Fruit fly (Drosophila melanogaster): ENCODE data around the gene tal-2A.

Gene tal-2A

dm6 chr3R:13788224-13788623, 24.7 kb upstream of the tal-2A start:
- TF ChIP-seq pad (GFP tag; optimal IDR thresholded peaks at IDR 0.05): no peak
- no peak for TF ChIP-seq CG5204 (GFP tag; optimal IDR thresholded peaks at IDR 0.05)
- no peak for TF ChIP-seq CG12768 (GFP tag; optimal IDR thresholded peaks at IDR 0.05)
- no peak for TF ChIP-seq tj (GFP tag; optimal IDR thresholded peaks at IDR 0.05)
- no peak for TF ChIP-seq Mnt (GFP tag; optimal IDR thresholded peaks at IDR 0.05)
- TF ChIP-seq Hr96 (GFP tag; optimal IDR thresholded peaks at IDR 0.05): no peak
- TF ChIP-seq bab1 (GFP tag; optimal IDR thresholded peaks at IDR 0.05): no peak
- TF ChIP-seq Crg-1 (GFP tag; optimal IDR thresholded peaks at IDR 0.05): no peak
- TF ChIP-seq CG1620 (GFP tag; optimal IDR thresholded peaks at IDR 0.05): no peak
- TF ChIP-seq CG11617 (GFP tag; optimal IDR thresholded peaks at IDR 0.05): no peak
- TF ChIP-seq cnc (optimal IDR thresholded peaks at IDR 0.05): no peak
- TF ChIP-seq Clk (GFP tag; optimal IDR thresholded peaks at IDR 0.05): no peak
- TF ChIP-seq CG7045 (GFP tag; optimal IDR thresholded peaks at IDR 0.05): no peak

DNA sequence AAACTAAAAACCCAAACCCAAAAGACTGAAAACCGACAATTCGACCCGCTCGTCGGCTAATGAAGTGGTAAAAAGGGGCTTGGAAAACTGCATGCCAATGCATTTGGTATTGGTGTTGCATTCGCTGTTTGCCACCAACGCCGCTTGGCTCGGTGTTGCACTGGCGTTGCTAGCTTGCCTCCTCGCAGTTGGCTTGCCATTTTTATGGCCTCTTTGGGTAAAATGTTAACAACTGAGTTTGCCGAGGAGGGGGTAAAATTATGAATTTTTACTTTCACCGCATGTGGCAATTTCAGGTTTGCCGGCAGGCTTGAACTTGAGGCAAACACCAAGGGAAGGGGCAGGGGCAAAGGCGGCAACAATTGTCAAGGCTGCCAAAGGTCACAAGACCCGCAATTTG, 24.2 kb upstream of the tal-2A start:
- no peak for TF ChIP-seq toe (GFP tag; optimal IDR thresholded peaks at IDR 0.05)
- no peak for TF ChIP-seq bab1 (GFP tag; optimal IDR thresholded peaks at IDR 0.05)
- TF ChIP-seq cic (GFP tag; optimal IDR thresholded peaks at IDR 0.05): no peak
- TF ChIP-seq Mnt (GFP tag; optimal IDR thresholded peaks at IDR 0.05): no peak
- TF ChIP-seq Hr96 (GFP tag; optimal IDR thresholded peaks at IDR 0.05): no peak
- TF ChIP-seq CG33017 (tag; optimal IDR thresholded peaks at IDR 0.05): no peak
- TF ChIP-seq CG7101 (tag; optimal IDR thresholded peaks at IDR 0.05): no peak
- no peak for TF ChIP-seq Clk (GFP tag; optimal IDR thresholded peaks at IDR 0.05)
- no peak for TF ChIP-seq CG5204 (GFP tag; optimal IDR thresholded peaks at IDR 0.05)
- TF ChIP-seq CG12768 (GFP tag; optimal IDR thresholded peaks at IDR 0.05): no peak
- no peak for TF ChIP-seq CG11617 (GFP tag; optimal IDR thresholded peaks at IDR 0.05)
- TF ChIP-seq kay (GFP tag; ENCODE audit: borderline replicate concordance): no peak
- TF ChIP-seq Crg-1 (GFP tag; optimal IDR thresholded peaks at IDR 0.05): no peak
- TF ChIP-seq CG1620 (GFP tag; optimal IDR thresholded peaks at IDR 0.05): no peak
- no peak for TF ChIP-seq CG7045 (GFP tag; optimal IDR thresholded peaks at IDR 0.05)
- TF ChIP-seq ovo (GFP tag; optimal IDR thresholded peaks at IDR 0.05): no peak
- no peak for TF ChIP-seq CG14711 (tag; optimal IDR thresholded peaks at IDR 0.05)
- no peak for TF ChIP-seq tj (GFP tag; optimal IDR thresholded peaks at IDR 0.05)
- TF ChIP-seq pad (GFP tag; optimal IDR thresholded peaks at IDR 0.05): no peak

DNA sequence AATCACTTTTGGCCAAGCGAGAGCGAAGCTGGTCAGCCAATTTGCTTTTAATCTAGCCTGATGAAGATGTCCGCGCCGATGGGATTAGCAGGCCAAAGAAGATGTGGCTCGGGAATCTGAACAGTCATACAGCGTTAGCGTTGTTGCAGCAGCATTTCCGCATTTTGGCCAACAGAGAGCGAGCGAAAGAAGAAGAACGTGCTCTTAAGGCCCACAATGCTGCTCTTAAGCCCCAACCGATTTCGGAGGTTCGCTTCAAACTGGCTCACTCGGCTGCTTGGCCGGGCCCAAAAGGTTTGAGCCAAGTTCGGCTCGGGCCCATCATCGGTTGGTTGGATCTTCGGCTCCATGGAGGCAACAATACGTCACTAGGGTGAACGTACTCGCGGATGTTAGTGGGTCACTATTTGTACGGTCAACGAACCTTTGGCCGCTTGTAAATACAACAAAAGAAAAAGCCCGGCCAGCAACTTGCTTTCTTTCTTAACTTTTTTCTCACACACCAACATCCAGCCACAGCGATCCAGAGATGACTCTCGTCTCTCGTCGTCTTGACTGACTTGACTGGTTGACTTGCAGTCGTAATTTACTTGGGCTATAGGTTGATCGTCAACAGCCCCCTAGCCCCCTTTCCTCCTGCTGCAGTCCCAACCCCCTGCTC, 23.2 kb upstream of the tal-2A start:
- TF ChIP-seq tj (GFP tag; optimal IDR thresholded peaks at IDR 0.05) (no peak), CG7045 (GFP tag; optimal IDR thresholded peaks at IDR 0.05) (no peak), CG5204 (GFP tag; optimal IDR thresholded peaks at IDR 0.05) (no peak), CG33017 (tag; optimal IDR thresholded peaks at IDR 0.05) (no peak), CG14711 (tag; optimal IDR thresholded peaks at IDR 0.05) (no peak), cic (GFP tag; optimal IDR thresholded peaks at IDR 0.05) (no peak)

DNA sequence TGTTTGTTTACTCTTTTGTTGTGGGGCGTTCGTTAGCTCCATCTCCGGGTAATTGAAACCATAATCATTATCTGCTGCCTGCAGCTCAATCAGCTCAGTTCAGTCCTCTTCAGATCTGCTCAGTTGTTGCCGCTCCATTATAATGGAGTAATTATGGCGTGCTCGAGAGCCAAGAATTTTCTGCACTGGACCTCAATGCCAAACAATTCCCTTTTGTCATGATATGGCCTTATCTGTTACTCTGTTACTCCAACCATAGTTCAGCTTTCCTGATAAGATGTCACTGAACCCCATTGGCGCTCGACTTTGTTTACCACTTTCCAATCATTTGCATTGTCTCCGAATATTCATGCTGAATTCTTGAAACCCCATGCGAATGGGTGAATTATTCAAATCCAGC, 22.1 kb upstream of the tal-2A start:
- TF ChIP-seq ovo (GFP tag; optimal IDR thresholded peaks at IDR 0.05) (no peak), CG7045 (GFP tag; optimal IDR thresholded peaks at IDR 0.05) (no peak), CG12768 (GFP tag; optimal IDR thresholded peaks at IDR 0.05) (no peak), cnc (optimal IDR thresholded peaks at IDR 0.05) (no peak), bab1 (GFP tag; optimal IDR thresholded peaks at IDR 0.05) (no peak), Hr96 (GFP tag; optimal IDR thresholded peaks at IDR 0.05) (no peak)

DNA sequence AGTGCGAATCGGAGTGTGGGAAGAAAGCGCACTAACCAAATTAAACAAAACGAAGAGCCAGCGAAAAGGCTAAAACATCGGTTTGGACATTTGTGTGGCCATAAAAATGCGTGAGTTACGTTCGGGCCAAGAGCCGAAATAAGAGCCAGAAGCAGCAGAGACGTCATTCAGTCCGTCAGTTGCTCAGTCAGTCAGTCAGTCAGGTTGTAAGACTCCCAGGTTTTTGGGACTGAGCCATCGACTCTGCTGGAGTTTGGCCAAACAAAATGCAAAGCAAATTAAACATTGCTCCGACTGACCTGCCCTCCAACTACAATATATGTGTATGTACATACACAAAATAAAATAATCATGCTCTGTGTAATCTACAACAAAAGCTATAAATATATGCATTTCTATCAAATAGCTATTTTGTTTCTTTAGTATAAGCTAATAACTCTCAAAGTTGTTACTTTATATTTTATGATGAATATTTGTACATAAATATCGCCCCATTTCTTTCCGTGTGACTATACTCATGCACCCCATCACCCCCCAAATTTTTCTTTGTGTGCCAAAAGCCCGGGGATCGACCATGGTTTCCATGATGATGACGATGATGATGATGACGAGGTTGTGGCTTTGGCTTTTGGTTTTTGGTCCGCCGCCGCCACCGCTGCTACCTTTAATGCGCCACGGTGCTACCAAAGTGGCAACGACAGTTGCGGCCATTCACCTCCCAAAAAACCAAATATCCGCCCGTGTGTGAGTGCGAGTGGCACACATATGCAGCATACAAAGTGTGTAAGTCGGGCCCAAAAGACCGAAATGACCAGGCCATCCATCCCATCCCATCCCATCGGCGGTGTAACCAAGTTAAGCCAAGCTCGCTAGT, 19.6 kb upstream of the tal-2A start:
- no peak for TF ChIP-seq CG1620 (GFP tag; optimal IDR thresholded peaks at IDR 0.05)
- TF ChIP-seq tj (GFP tag; optimal IDR thresholded peaks at IDR 0.05): no peak
- no peak for TF ChIP-seq CG33017 (tag; optimal IDR thresholded peaks at IDR 0.05)
- no peak for TF ChIP-seq cnc (optimal IDR thresholded peaks at IDR 0.05)
- no peak for TF ChIP-seq CG5204 (GFP tag; optimal IDR thresholded peaks at IDR 0.05)
- no peak for TF ChIP-seq CG14711 (tag; optimal IDR thresholded peaks at IDR 0.05)

DNA sequence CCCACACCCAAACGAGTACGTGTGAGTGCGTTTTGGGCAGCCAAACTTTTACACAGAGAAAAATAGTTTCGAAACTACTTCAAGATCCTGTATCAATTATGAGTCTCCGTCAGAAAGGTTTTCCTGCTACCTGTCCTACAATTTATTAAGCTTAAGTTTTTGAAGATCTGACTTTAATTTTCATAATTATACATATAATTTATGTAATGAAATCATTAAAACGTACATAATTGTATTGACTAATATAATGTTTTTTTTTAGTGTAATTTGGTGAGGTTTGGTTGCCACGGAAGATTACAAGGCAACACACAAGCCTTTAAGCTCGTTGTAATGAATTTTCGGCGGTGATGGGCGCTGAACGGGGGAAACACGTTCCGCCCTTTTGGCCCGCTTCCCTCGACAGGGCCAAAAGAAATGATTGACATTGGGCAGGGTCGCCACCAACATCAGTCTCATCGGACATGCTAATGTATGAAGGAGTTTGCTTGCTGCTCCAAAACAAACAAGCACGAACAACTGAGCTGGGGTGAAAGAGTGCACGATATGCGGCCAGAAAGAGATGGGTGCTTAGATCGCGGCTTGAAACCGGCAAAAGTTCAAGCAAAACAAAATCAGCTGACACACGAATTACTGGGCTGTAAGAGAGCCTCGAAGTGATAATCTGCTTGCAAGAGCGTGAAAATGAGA, 18.8 kb upstream of the tal-2A start:
- no peak for TF ChIP-seq CG5204 (GFP tag; optimal IDR thresholded peaks at IDR 0.05)
- no peak for TF ChIP-seq Mnt (GFP tag; optimal IDR thresholded peaks at IDR 0.05)
- no peak for TF ChIP-seq CG7045 (GFP tag; optimal IDR thresholded peaks at IDR 0.05)
- TF ChIP-seq cnc (optimal IDR thresholded peaks at IDR 0.05): no peak
- no peak for TF ChIP-seq Clk (GFP tag; optimal IDR thresholded peaks at IDR 0.05)
- no peak for TF ChIP-seq Hr96 (GFP tag; optimal IDR thresholded peaks at IDR 0.05)
- no peak for TF ChIP-seq cic (GFP tag; optimal IDR thresholded peaks at IDR 0.05)
- TF ChIP-seq CG7101 (tag; optimal IDR thresholded peaks at IDR 0.05): no peak
- no peak for TF ChIP-seq CG14711 (tag; optimal IDR thresholded peaks at IDR 0.05)
- no peak for TF ChIP-seq CG12768 (GFP tag; optimal IDR thresholded peaks at IDR 0.05)
- TF ChIP-seq CG33017 (tag; optimal IDR thresholded peaks at IDR 0.05): no peak
- TF ChIP-seq pad (GFP tag; optimal IDR thresholded peaks at IDR 0.05): no peak
- no peak for TF ChIP-seq kay (GFP tag; ENCODE audit: borderline replicate concordance)
- TF ChIP-seq CG1620 (GFP tag; optimal IDR thresholded peaks at IDR 0.05): no peak
- no peak for TF ChIP-seq tj (GFP tag; optimal IDR thresholded peaks at IDR 0.05)
- TF ChIP-seq CG11617 (GFP tag; optimal IDR thresholded peaks at IDR 0.05): no peak
- TF ChIP-seq ovo (GFP tag; optimal IDR thresholded peaks at IDR 0.05): no peak
- TF ChIP-seq Crg-1 (GFP tag; optimal IDR thresholded peaks at IDR 0.05): no peak

Measured in whole organism, adult.